Fruit fly (Drosophila melanogaster): Measurements from ENCODE around the gene kin17.

kin17 gene

DNA sequence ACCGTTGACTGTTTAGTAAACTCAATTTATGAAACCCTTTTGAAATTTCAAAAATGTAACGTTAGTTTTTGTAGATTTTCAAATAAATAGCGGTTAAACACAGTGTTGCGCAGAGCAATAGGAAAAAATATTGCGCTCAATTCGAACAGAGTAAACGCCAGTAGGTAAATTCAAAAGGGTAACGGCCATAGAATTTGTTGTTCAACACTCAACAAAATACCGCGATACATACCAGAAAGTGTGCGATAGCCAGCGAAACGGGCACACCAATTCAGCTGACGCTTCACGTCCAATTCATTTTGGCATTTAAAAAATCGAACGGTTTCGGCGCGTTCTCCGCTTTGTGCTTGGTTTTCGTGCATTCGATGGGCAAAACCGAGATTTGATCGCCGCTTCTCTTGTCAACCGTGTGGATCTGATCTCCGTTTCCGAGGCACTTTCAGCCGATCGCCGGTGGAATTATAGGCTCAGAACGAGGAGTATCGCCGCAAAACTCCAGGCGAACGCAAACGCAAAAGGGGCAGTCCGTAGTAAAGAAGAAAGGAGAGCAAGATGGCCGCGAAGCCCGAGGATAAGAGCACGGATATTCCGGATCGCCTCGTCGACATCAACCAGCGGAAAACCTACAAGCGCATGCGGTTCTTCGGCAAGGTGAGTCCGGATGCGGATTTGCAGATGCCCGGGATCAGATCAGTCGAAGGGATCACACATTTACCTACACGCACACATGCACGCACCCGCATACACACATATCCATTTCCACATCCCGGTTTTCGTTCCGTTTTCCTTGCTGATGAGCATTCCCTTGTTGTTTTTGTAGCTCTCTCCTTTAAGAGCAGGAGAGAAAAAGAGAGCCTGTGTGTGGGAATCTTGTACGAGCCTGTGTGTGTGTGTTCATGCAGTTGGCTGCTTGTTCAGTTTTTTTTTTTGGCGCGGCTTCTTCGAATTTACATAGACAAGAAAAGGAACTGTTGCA, 46.6 kb upstream of the kin17 start (continued):
- TF ChIP-seq CG8632 (GFP tag; optimal IDR thresholded peaks at IDR 0.05) (no peak), CG6808 (GFP tag; optimal IDR thresholded peaks at IDR 0.05) (no peak), Smox (GFP tag; optimal IDR thresholded peaks at IDR 0.05) (no peak), lz (GFP tag; optimal IDR thresholded peaks at IDR 0.05) (peak; percentile 19), CG11294 (GFP tag; IDR thresholded peaks at IDR 0.05) (no peak), dsx (GFP tag; optimal IDR thresholded peaks at IDR 0.05; ENCODE audit: poor library complexity, severe bottlenecking) (no peak), CG3032 (tag; optimal IDR thresholded peaks at IDR 0.05) (peak; percentile 11), spab (GFP tag; optimal IDR thresholded peaks at IDR 0.05) (no peak), CG6792 (GFP tag; optimal IDR thresholded peaks at IDR 0.05) (no peak), CG11762 (GFP tag; optimal IDR thresholded peaks at IDR 0.05; ENCODE audit: insufficient read depth) (no peak), CG1621 (tag; optimal IDR thresholded peaks at IDR 0.05) (peak; percentile 80), esn (GFP tag; optimal IDR thresholded peaks at IDR 0.05) (peak; percentile 33), CG8119 (GFP tag; IDR thresholded peaks at IDR 0.05) (no peak), OdsH (GFP tag; optimal IDR thresholded peaks at IDR 0.05) (no peak), CG6276 (GFP tag; optimal IDR thresholded peaks at IDR 0.05) (no peak), CG10669 (GFP tag; optimal IDR thresholded peaks at IDR 0.05) (no peak), CG4318 (GFP tag; optimal IDR thresholded peaks at IDR 0.05) (no peak), Blimp-1 (GFP tag; optimal IDR thresholded peaks at IDR 0.05) (no peak), CG15336 (GFP tag; IDR thresholded peaks at IDR 0.05) (no peak), Eip75B (GFP tag; optimal IDR thresholded peaks at IDR 0.05) (no peak), Hr39 (GFP tag; optimal IDR thresholded peaks at IDR 0.05) (no peak), Sox15 (GFP tag; optimal IDR thresholded peaks at IDR 0.05) (no peak), Lpt (GFP tag; optimal IDR thresholded peaks at IDR 0.05) (no peak), ss (GFP tag; optimal IDR thresholded peaks at IDR 0.05) (no peak), Hr38 (GFP tag; optimal IDR thresholded peaks at IDR 0.05) (no peak), CG31627 (GFP tag; optimal IDR thresholded peaks at IDR 0.05) (peak; percentile 27)

DNA sequence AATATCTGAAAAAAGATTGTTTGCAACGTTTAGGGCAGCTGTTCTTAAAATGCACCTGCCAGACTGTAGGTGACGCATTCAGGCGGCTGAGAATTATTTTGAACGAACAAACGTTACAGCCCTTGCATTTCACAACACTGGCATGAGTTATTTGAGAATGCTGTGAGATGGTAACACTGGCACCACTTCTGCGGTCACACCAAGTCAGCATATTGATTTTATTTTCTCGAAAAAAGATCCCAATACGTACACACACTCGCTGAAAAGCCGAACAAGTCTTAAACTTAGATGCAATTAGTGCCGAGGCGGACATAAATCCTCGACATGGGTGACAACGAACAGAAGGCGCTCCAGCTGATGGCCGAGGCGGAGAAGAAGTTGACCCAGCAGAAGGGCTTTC, 43.1 kb upstream of the kin17 start, which contains the start of gene alphaSnap:
alphaSnap (plus strand) TSS at position 164 of the 400 bp plus-strand sequence.
- TF ChIP-seq pdm3 (GFP tag; optimal IDR thresholded peaks at IDR 0.05): no peak
- TF ChIP-seq Hr4 (GFP tag; optimal IDR thresholded peaks at IDR 0.05): no peak
- no peak for TF ChIP-seq Hr38 (GFP tag; optimal IDR thresholded peaks at IDR 0.05)
- TF ChIP-seq CG4318 (GFP tag; optimal IDR thresholded peaks at IDR 0.05): no peak
- TF ChIP-seq Gug (GFP tag; IDR thresholded peaks at IDR 0.05): no peak
- no peak for TF ChIP-seq OdsH (GFP tag; optimal IDR thresholded peaks at IDR 0.05)
- no peak for TF ChIP-seq dac (GFP tag; optimal IDR thresholded peaks at IDR 0.05)
- no peak for TF ChIP-seq Smox (GFP tag; optimal IDR thresholded peaks at IDR 0.05)
- no peak for TF ChIP-seq Sox102F (GFP tag; optimal IDR thresholded peaks at IDR 0.05)
- peak; percentile 35 for TF ChIP-seq topi (GFP tag; optimal IDR thresholded peaks at IDR 0.05)
- peak; percentile 83 for TF ChIP-seq Eip78C (GFP tag)
- peak; percentile 56 for TF ChIP-seq fkh (GFP tag; optimal IDR thresholded peaks at IDR 0.05)
- no peak for TF ChIP-seq Ets21C (GFP tag; optimal IDR thresholded peaks at IDR 0.05)
- no peak for TF ChIP-seq CG34406 (GFP tag; optimal IDR thresholded peaks at IDR 0.05)
- no peak for TF ChIP-seq Hr39 (GFP tag; optimal IDR thresholded peaks at IDR 0.05)
- TF ChIP-seq cyc (GFP tag; optimal IDR thresholded peaks at IDR 0.05): peak; percentile 11
- no peak for TF ChIP-seq fd85E (GFP tag; optimal IDR thresholded peaks at IDR 0.05)
- TF ChIP-seq esn (GFP tag; optimal IDR thresholded peaks at IDR 0.05): peak; percentile 51
- no peak for TF ChIP-seq Lpt (GFP tag; optimal IDR thresholded peaks at IDR 0.05)
- TF ChIP-seq Ets96B (tag; optimal IDR thresholded peaks at IDR 0.05): no peak
- TF ChIP-seq CG15336 (GFP tag; IDR thresholded peaks at IDR 0.05): no peak
- no peak for TF ChIP-seq CG7368 (GFP tag; optimal IDR thresholded peaks at IDR 0.05)
- TF ChIP-seq CG32006 (GFP tag; optimal IDR thresholded peaks at IDR 0.05): no peak
- TF ChIP-seq CG11762 (GFP tag; optimal IDR thresholded peaks at IDR 0.05; ENCODE audit: insufficient read depth): no peak
- TF ChIP-seq net (GFP tag; optimal IDR thresholded peaks at IDR 0.05): no peak
- no peak for TF ChIP-seq CG16779 (tag; optimal IDR thresholded peaks at IDR 0.05)
- TF ChIP-seq vri (GFP tag; optimal IDR thresholded peaks at IDR 0.05): no peak
- TF ChIP-seq CG6163 (GFP tag; IDR thresholded peaks at IDR 0.05): no peak
- TF ChIP-seq achi (GFP tag; optimal IDR thresholded peaks at IDR 0.05): no peak
- no peak for TF ChIP-seq spab (GFP tag; optimal IDR thresholded peaks at IDR 0.05)
- TF ChIP-seq CG8632 (GFP tag; optimal IDR thresholded peaks at IDR 0.05): no peak
- TF ChIP-seq CG31627 (GFP tag; optimal IDR thresholded peaks at IDR 0.05): peak; percentile 29
- TF ChIP-seq CG10669 (GFP tag; optimal IDR thresholded peaks at IDR 0.05): no peak
- TF ChIP-seq Eip75B (GFP tag; optimal IDR thresholded peaks at IDR 0.05): no peak
- TF ChIP-seq lz (GFP tag; optimal IDR thresholded peaks at IDR 0.05): no peak
- TF ChIP-seq acj6 (GFP tag; optimal IDR thresholded peaks at IDR 0.05): no peak

Data from whole organism, prepupa.